Worm (Caenorhabditis elegans) whole organism, young adult: Measurements from ENCODE around the gene pgl-1.

ENCODE experiments used
- B0019.2 ChIP-seq: fragments of 200-800 bp; sonication (Bioruptor generic); conservative IDR thresholded peaks from 2 replicates; pipeline ENCODE4 v1.3.6; 2022; ENCODE audit warnings: missing genetic modification reagents, missing genetic modification characterization, missing compliant biosample characterization
- D2030.7 ChIP-seq: fragments of 200-800 bp; sonication (Bioruptor generic); IDR thresholded peaks from 2 replicates; pipeline ENCODE4 v1.3.6; 2022; ENCODE audit warnings: missing genetic modification reagents, missing genetic modification characterization, missing compliant biosample characterization
- F23B12.7 ChIP-seq: sonication (generic microtip); optimal IDR thresholded peaks from 2 replicates; lab custom pipeline; 2017; ENCODE audit warnings: missing genetic modification characterization, mild to moderate bottlenecking, missing compliant biosample characterization, antibody characterized with exemption, moderate library complexity; ENCODE audit not compliant: insufficient read depth
- F39B2.1 ChIP-seq: fragments of 200-800 bp; sonication (Bioruptor generic); IDR thresholded peaks from 2 replicates; pipeline ENCODE4 v1.3.6; 2022; ENCODE audit warnings: missing genetic modification reagents, missing genetic modification characterization, missing compliant biosample characterization
- F49E8.2 ChIP-seq: sonication (generic microtip); optimal IDR thresholded peaks from 3 replicates; lab custom pipeline; 2017; ENCODE audit warnings: missing genetic modification characterization, mild to moderate bottlenecking, missing compliant biosample characterization, antibody characterized with exemption, moderate library complexity; ENCODE audit not compliant: insufficient read depth
- F55B11.4 ChIP-seq: sonication (generic microtip); optimal IDR thresholded peaks from 2 replicates; lab custom pipeline; 2016; ENCODE audit warnings: missing compliant biosample characterization, missing genetic modification characterization, borderline replicate concordance; ENCODE audit not compliant: insufficient read depth
- T26A5.8 ChIP-seq: sonication (generic microtip); optimal IDR thresholded peaks from 2 replicates; lab custom pipeline; 2016; ENCODE audit warnings: missing genetic modification characterization, missing compliant biosample characterization
- Y53G8AR.9 ChIP-seq: fragments of 200-800 bp; sonication (Bioruptor generic); conservative IDR thresholded peaks from 2 replicates; pipeline ENCODE4 v1.3.6; 2022; ENCODE audit warnings: missing genetic modification reagents, missing genetic modification characterization, missing compliant biosample characterization
- Y67H2A.10 ChIP-seq: fragments of 200-800 bp; sonication (Bioruptor generic); conservative IDR thresholded peaks from 2 replicates; pipeline ENCODE4 v1.3.6; 2022; ENCODE audit warnings: missing genetic modification reagents, missing genetic modification characterization, missing compliant biosample characterization
- aptf-3 ChIP-seq: fragments of 200-800 bp; sonication (Bioruptor generic); IDR thresholded peaks from 2 replicates; pipeline ENCODE4 v1.3.6; 2022; ENCODE audit warnings: missing genetic modification characterization, missing compliant biosample characterization
- attf-3 ChIP-seq: fragments of 200-800 bp; sonication (Bioruptor generic); conservative IDR thresholded peaks from 2 replicates; pipeline ENCODE4 v1.3.6; 2022; ENCODE audit warnings: missing genetic modification reagents, missing genetic modification characterization, missing compliant biosample characterization
- attf-6 ChIP-seq: fragments of 200-800 bp; sonication (Bioruptor generic); IDR thresholded peaks from 2 replicates; pipeline ENCODE4 v1.3.6; 2022; ENCODE audit warnings: missing genetic modification reagents, missing genetic modification characterization, missing compliant biosample characterization
- cebp-1 ChIP-seq, 2 experiments: fragments of 200-800 bp in 1 of 2; sonication (Bioruptor generic) in 1 of 2; sonication (generic microtip) in 1 of 2; IDR thresholded peaks in 1 of 2; optimal IDR thresholded peaks in 1 of 2; 2 replicates each; pipeline versions ENCODE4 v1.3.6 to Lab custom; 2017 to 2022; ENCODE audit warnings: missing compliant biosample characterization in 2 of 2, missing genetic modification characterization in 2 of 2, mild to moderate bottlenecking in 1 of 2, missing genetic modification reagents in 1 of 2, moderate library complexity in 1 of 2
- cebp-2 ChIP-seq: fragments of 200-800 bp; sonication (Bioruptor generic); IDR thresholded peaks from 2 replicates; pipeline ENCODE4 v1.3.6; 2022; ENCODE audit warnings: missing genetic modification characterization, missing compliant biosample characterization
- ceh-40 ChIP-seq: fragments of 200-800 bp; sonication (Bioruptor generic); IDR thresholded peaks from 2 replicates; pipeline ENCODE4 v1.3.6; 2022; ENCODE audit warnings: missing genetic modification characterization, missing compliant biosample characterization
- ceh-58 ChIP-seq: fragments of 200-800 bp; sonication (Bioruptor generic); IDR thresholded peaks from 2 replicates; pipeline ENCODE4 v1.3.6; 2022; ENCODE audit warnings: missing genetic modification characterization, missing compliant biosample characterization
- ceh-79 ChIP-seq: sonication (generic microtip); optimal IDR thresholded peaks from 2 replicates; lab custom pipeline; 2017; ENCODE audit warnings: mild to moderate bottlenecking, missing genetic modification characterization, missing compliant biosample characterization
- ceh-91 ChIP-seq: fragments of 200-800 bp; sonication (Bioruptor generic); IDR thresholded peaks from 2 replicates; pipeline ENCODE4 v1.3.6; 2022; ENCODE audit warnings: missing genetic modification reagents, missing genetic modification characterization, missing compliant biosample characterization
- fkh-3 ChIP-seq: sonication (generic microtip); optimal IDR thresholded peaks from 2 replicates; lab custom pipeline; 2016; ENCODE audit warnings: mild to moderate bottlenecking, missing genetic modification characterization, missing compliant biosample characterization
- gei-17 ChIP-seq: fragments of 200-800 bp; sonication (Bioruptor generic); optimal IDR thresholded peaks from 2 replicates; lab custom pipeline; 2018; ENCODE audit warnings: mild to moderate bottlenecking, missing genetic modification characterization, missing compliant biosample characterization
- hlh-12 ChIP-seq: sonication (generic microtip); optimal IDR thresholded peaks from 2 replicates; lab custom pipeline; 2016; ENCODE audit warnings: missing genetic modification characterization, missing compliant biosample characterization
- hsf-1 ChIP-seq: fragments of 200-800 bp; sonication (Bioruptor generic); IDR thresholded peaks from 2 replicates; pipeline ENCODE4 v1.3.6; 2022; ENCODE audit warnings: missing genetic modification reagents, missing genetic modification characterization, missing compliant biosample characterization
- lin-40 ChIP-seq: sonication (generic microtip); optimal IDR thresholded peaks from 2 replicates; lab custom pipeline; 2016; ENCODE audit warnings: missing genetic modification characterization, mild to moderate bottlenecking, missing compliant biosample characterization, missing genotype, missing genetic modification reagents
- lin-54 ChIP-seq: fragments of 200-800 bp; sonication (Bioruptor generic); optimal IDR thresholded peaks from 2 replicates; lab custom pipeline; 2018; ENCODE audit warnings: mild to moderate bottlenecking, missing genetic modification characterization, missing compliant biosample characterization
- lir-1 ChIP-seq: fragments of 200-800 bp; sonication (Bioruptor generic); conservative IDR thresholded peaks from 2 replicates; pipeline ENCODE4 v1.3.6; 2022; ENCODE audit warnings: missing genetic modification reagents, missing genetic modification characterization, missing compliant biosample characterization
- madf-6 ChIP-seq: fragments of 200-800 bp; sonication (Bioruptor generic); IDR thresholded peaks from 2 replicates; pipeline ENCODE4 v1.3.6; 2022; ENCODE audit warnings: missing genetic modification reagents, missing genetic modification characterization, missing compliant biosample characterization
- mcd-1 ChIP-seq: fragments of 200-800 bp; sonication (Bioruptor generic); IDR thresholded peaks from 2 replicates; pipeline ENCODE4 v1.3.6; 2022; ENCODE audit warnings: missing genetic modification reagents, missing genetic modification characterization, missing compliant biosample characterization
- nfyb-1 ChIP-seq: fragments of 200-800 bp; sonication (Bioruptor generic); IDR thresholded peaks from 2 replicates; pipeline ENCODE4 v1.3.6; 2022; ENCODE audit warnings: missing genetic modification reagents, missing genetic modification characterization, missing compliant biosample characterization
- nhr-27 ChIP-seq: fragments of 200-800 bp; sonication (Bioruptor generic); optimal IDR thresholded peaks from 2 replicates; lab custom pipeline; 2018; ENCODE audit warnings: mild to moderate bottlenecking, missing genetic modification characterization, moderate library complexity, missing compliant biosample characterization
- nhr-80 ChIP-seq: sonication (generic microtip); optimal IDR thresholded peaks from 2 replicates; lab custom pipeline; 2016; ENCODE audit warnings: missing genetic modification characterization, missing compliant biosample characterization
- pha-4 ChIP-seq: fragments of 150-350 bp; sonication (generic microtip); optimal IDR thresholded peaks from 2 replicates; lab custom pipeline; 2014; ENCODE audit warnings: missing biosample characterization, missing genetic modification reagents, missing genetic modification characterization
- sea-2 ChIP-seq: fragments of 200-800 bp; sonication (Bioruptor generic); IDR thresholded peaks from 2 replicates; pipeline ENCODE4 v1.3.6; 2022; ENCODE audit warnings: missing genetic modification characterization, missing compliant biosample characterization
- snpc-1.1 ChIP-seq: sonication (generic microtip); optimal IDR thresholded peaks from 2 replicates; lab custom pipeline; 2017; ENCODE audit warnings: missing genetic modification characterization, mild to moderate bottlenecking, missing compliant biosample characterization, antibody characterized with exemption, moderate library complexity, missing genotype, missing genetic modification reagents; ENCODE audit not compliant: insufficient read depth
- somi-1 ChIP-seq: fragments of 200-800 bp; sonication (Bioruptor generic); optimal IDR thresholded peaks from 2 replicates; lab custom pipeline; 2018; ENCODE audit warnings: mild to moderate bottlenecking, missing genetic modification characterization, missing compliant biosample characterization
- ztf-25 ChIP-seq: fragments of 200-800 bp; sonication (Bioruptor generic); IDR thresholded peaks from 2 replicates; pipeline ENCODE4 v1.3.6; 2022; ENCODE audit warnings: missing genetic modification reagents, missing genetic modification characterization, missing compliant biosample characterization
- ztf-26 ChIP-seq: sonication (generic microtip); optimal IDR thresholded peaks from 2 replicates; lab custom pipeline; 2017; ENCODE audit warnings: missing genetic modification characterization, missing compliant biosample characterization

The pgl-1 gene

ce11 chrIV:6970271-6970670 is 6.8 kb downstream of the pgl-1 start, which contains the start of gene ZK381.8:
ZK381.8 (minus strand) TSS chrIV:6970371.
- no peak for TF ChIP-seq lin-54 (GFP tag; lab: Kevin White, UChicago)
- TF ChIP-seq D2030.7 (GFP tag; lab: Robert Waterston, UW), result no peak
- TF ChIP-seq hsf-1, result no peak
- TF ChIP-seq ceh-40 (GFP tag; lab: Robert Waterston, UW), result no peak
- TF ChIP-seq somi-1 (GFP tag; lab: Kevin White, UChicago), result no peak
- TF ChIP-seq cebp-2 (GFP tag; lab: Robert Waterston, UW), result no peak
- no peak for TF ChIP-seq F39B2.1 (GFP tag; lab: Robert Waterston, UW)
- no peak for TF ChIP-seq ztf-26
- TF ChIP-seq fkh-3 (tag; lab: Kevin White, UChicago), result no peak
- TF ChIP-seq ceh-58 (GFP tag; lab: Robert Waterston, UW), result no peak
- no peak for TF ChIP-seq aptf-3 (GFP tag; lab: Robert Waterston, UW)
- TF ChIP-seq sea-2 (GFP tag; lab: Robert Waterston, UW), result no peak
- TF ChIP-seq Y67H2A.10, result no peak
- no peak for TF ChIP-seq nhr-80 (tag; lab: Kevin White, UChicago)
- no peak for TF ChIP-seq F23B12.7 (tag; lab: Kevin White, UChicago)
- TF ChIP-seq snpc-1.1 (tag; lab: Kevin White, UChicago), result no peak
- TF ChIP-seq nfyb-1 (GFP tag; lab: Robert Waterston, UW), result no peak
- TF ChIP-seq T26A5.8 (tag; lab: Kevin White, UChicago), result no peak

ce11 chrIV:6965192-6965591 is 11.9 kb downstream of the pgl-1 start, which contains the start of gene ZK381.2:
ZK381.2 (plus strand) TSS chrIV:6965492.
- TF ChIP-seq F49E8.2 (tag; lab: Kevin White, UChicago), result no peak
- no peak for TF ChIP-seq gei-17 (GFP tag; lab: Kevin White, UChicago)
- TF ChIP-seq mcd-1 (GFP tag; lab: Robert Waterston, UW), result no peak
- TF ChIP-seq hlh-12, result no peak
- TF ChIP-seq madf-6, result no peak
- no peak for TF ChIP-seq cebp-1 (GFP tag; IDR thresholded peaks at IDR 0.05; lab: Robert Waterston, UW)
- no peak for TF ChIP-seq cebp-1 (tag; optimal IDR thresholded peaks at IDR 0.05; lab: Kevin White, UChicago)
- TF ChIP-seq ztf-25, result no peak
- no peak for TF ChIP-seq attf-3
- no peak for TF ChIP-seq attf-6 (GFP tag; lab: Robert Waterston, UW)
- no peak for TF ChIP-seq F55B11.4 (tag; lab: Kevin White, UChicago)
- TF ChIP-seq F39B2.1 (GFP tag; lab: Robert Waterston, UW), result no peak
- TF ChIP-seq ceh-91 (GFP tag; lab: Robert Waterston, UW), result no peak
- no peak for TF ChIP-seq pha-4 (tag; lab: Kevin White, UChicago)
- no peak for TF ChIP-seq Y53G8AR.9 (GFP tag; lab: Robert Waterston, UW)
- TF ChIP-seq ceh-79 (tag; lab: Kevin White, UChicago), result no peak
- no peak for TF ChIP-seq snpc-1.1 (tag; lab: Kevin White, UChicago)
- TF ChIP-seq nhr-27 (tag; lab: Kevin White, UChicago), result no peak
- no peak for TF ChIP-seq lin-40 (tag; lab: Kevin White, UChicago)

ce11 chrIV:6964508-6964907 is 12.6 kb downstream of the pgl-1 start, which contains the start of gene B0478.3:
B0478.3 (minus strand) TSS chrIV:6964608.
- TF ChIP-seq lir-1 (GFP tag; lab: Robert Waterston, UW) (no peak), B0019.2 (GFP tag; lab: Robert Waterston, UW) (no peak)
